Fruit fly (Drosophila melanogaster): ENCODE results near the gene CG9396.

CG9396 gene

dm6 chr3R:9577382-9578137, 6.1 kb upstream of the CG9396 start, which contains the start of the genes Kap-alpha3 and Son (continued):
- TF ChIP-seq Med (GFP tag) (peak; percentile 99), CG10274 (GFP tag; optimal IDR thresholded peaks at IDR 0.05) (peak; percentile 88), CG12071 (GFP tag; optimal IDR thresholded peaks at IDR 0.05) (peak; percentile 91), Hr3 (GFP tag; optimal IDR thresholded peaks at IDR 0.05) (peak; percentile 90), Ravus (GFP tag; IDR thresholded peaks at IDR 0.05) (peak; percentile 43), CG10654 (GFP tag; optimal IDR thresholded peaks at IDR 0.05) (peak; percentile 90), her (GFP tag; optimal IDR thresholded peaks at IDR 0.05) (peak; percentile 88), H2.0 (GFP tag; IDR thresholded peaks at IDR 0.05) (peak; percentile 84), CG17328 (GFP tag; IDR thresholded peaks at IDR 0.05) (peak; percentile 89), dimm (GFP tag; IDR thresholded peaks at IDR 0.05) (peak; percentile 64; the same call in 1 of the 2 replicates), wdn (GFP tag; IDR thresholded peaks at IDR 0.05) (peak; percentile 74; the same call in 1 of the 2 replicates), rib (GFP tag; IDR thresholded peaks at IDR 0.05) (peak; percentile 77), CG6813 (GFP tag; optimal IDR thresholded peaks at IDR 0.05) (peak; percentile 85), CG4282 (GFP tag; optimal IDR thresholded peaks at IDR 0.05) (peak; percentile 87), tx (GFP tag; optimal IDR thresholded peaks at IDR 0.05) (peak; percentile 82), Aef1 (GFP tag; IDR thresholded peaks at IDR 0.05) (peak; percentile 85), z (GFP tag; IDR thresholded peaks at IDR 0.05) (no peak), grn (GFP tag; optimal IDR thresholded peaks at IDR 0.05) (peak; percentile 87), nerfin-2 (GFP tag; IDR thresholded peaks at IDR 0.05; ENCODE audit: partially characterized antibody) (peak; percentile 65), C15 (GFP tag; IDR thresholded peaks at IDR 0.05) (peak; percentile 80; the same call in 2 of the 3 replicates), CG3995 (GFP tag; optimal IDR thresholded peaks at IDR 0.05) (peak; percentile 91), Camta (GFP tag; optimal IDR thresholded peaks at IDR 0.05) (peak; percentile 95), CG11695 (GFP tag; IDR thresholded peaks at IDR 0.05) (peak; percentile 79), tin (GFP tag; optimal IDR thresholded peaks at IDR 0.05) (peak; percentile 90), dm (GFP tag; optimal IDR thresholded peaks at IDR 0.05) (peak; percentile 96), Xbp1 (GFP tag; optimal IDR thresholded peaks at IDR 0.05) (peak; percentile 93), CG32532 (GFP tag; IDR thresholded peaks at IDR 0.05) (peak; percentile 89), CG12391 (tag; optimal IDR thresholded peaks at IDR 0.05) (peak; percentile 94), Dad (GFP tag; optimal IDR thresholded peaks at IDR 0.05) (peak; percentile 95), slou (GFP tag; optimal IDR thresholded peaks at IDR 0.05) (peak; percentile 84), CG11398 (GFP tag; optimal IDR thresholded peaks at IDR 0.05) (peak; percentile 87), Adf1 (GFP tag; IDR thresholded peaks at IDR 0.05) (peak; percentile 59), slp2 (GFP tag; optimal IDR thresholded peaks at IDR 0.05) (peak; percentile 91), CG34224 (GFP tag; IDR thresholded peaks at IDR 0.05; ENCODE audit: partially characterized antibody) (peak; percentile 82), sens (GFP tag) (peak; percentile 99), pho (GFP tag; optimal IDR thresholded peaks at IDR 0.05) (peak; percentile 96), phol (tag; optimal IDR thresholded peaks at IDR 0.05) (peak; percentile 95), CG12659 (GFP tag; optimal IDR thresholded peaks at IDR 0.05) (peak; percentile 98), CG31388 (GFP tag; optimal IDR thresholded peaks at IDR 0.05) (peak; percentile 75), CG3163 (GFP tag; optimal IDR thresholded peaks at IDR 0.05) (peak; percentile 81), hb (GFP tag; IDR thresholded peaks at IDR 0.05; ENCODE audit: partially characterized antibody) (peak; percentile 67; the same call in 2 of the 3 replicates), Doc2 (GFP tag; IDR thresholded peaks at IDR 0.05) (peak; percentile 62; the same call in 1 of the 2 replicates), wek (GFP tag; optimal IDR thresholded peaks at IDR 0.05) (peak; percentile 90), Nf-YB (GFP tag; optimal IDR thresholded peaks at IDR 0.05) (peak; percentile 78), Hr39 (optimal IDR thresholded peaks at IDR 0.05) (no peak), unpg (GFP tag; optimal IDR thresholded peaks at IDR 0.05) (peak; percentile 82), tna (GFP tag; IDR thresholded peaks at IDR 0.05; ENCODE audit: partially characterized antibody) (no peak; the same call in 1 of the 2 replicates), ap (GFP tag; IDR thresholded peaks at IDR 0.05) (peak; percentile 82), wor (GFP tag; IDR thresholded peaks at IDR 0.05) (peak; percentile 72), vvl (GFP tag; IDR thresholded peaks at IDR 0.05) (peak; percentile 91)

All from whole organism, embryonic.